Fruit fly (Drosophila melanogaster) whole organism, prepupa: ENCODE results near the gene ND-20L.
A peak's percentile ranks its signal among the peaks of the same experiment; 100 is the strongest.

Experiments
- Blimp-1 ChIP-seq: fragments of 200-800 bp; sonication (Bioruptor generic); optimal IDR thresholded peaks from 3 replicates; lab custom pipeline; 2017; ENCODE audit warnings: missing biosample characterization, missing genetic modification characterization, mild to moderate bottlenecking, moderate library complexity, missing genetic modification reagents
- CG10631 ChIP-seq: fragments of 200-800 bp; sonication (Bioruptor generic); optimal IDR thresholded peaks from 2 replicates; lab custom pipeline; 2016; ENCODE audit warnings: missing biosample characterization, missing genetic modification characterization
- CG11294 ChIP-seq: fragments of 200-800 bp; sonication (Bioruptor generic); IDR thresholded peaks from 2 replicates; pipeline ENCODE4 v1.3.6; 2022; ENCODE audit warnings: missing biosample characterization, missing genetic modification characterization
- CG11762 ChIP-seq: fragments of 200-800 bp; sonication (Bioruptor generic); optimal IDR thresholded peaks from 3 replicates; lab custom pipeline; 2016; ENCODE audit warnings: missing biosample characterization, missing genetic modification characterization; ENCODE audit not compliant: insufficient read depth
- CG11902 ChIP-seq: fragments of 200-800 bp; sonication (Bioruptor generic); optimal IDR thresholded peaks from 3 replicates; lab custom pipeline; 2016; ENCODE audit warnings: missing biosample characterization, missing genetic modification characterization
- CG15336 ChIP-seq: fragments of 200-800 bp; sonication (Bioruptor generic); IDR thresholded peaks from 2 replicates; pipeline ENCODE4 v1.3.6; 2022; ENCODE audit warnings: missing biosample characterization, missing genetic modification characterization
- CG1621 ChIP-seq: fragments of 200-800 bp; sonication (Bioruptor generic); optimal IDR thresholded peaks from 3 replicates; lab custom pipeline; 2018; ENCODE audit warnings: missing biosample characterization, mild to moderate bottlenecking, missing genetic modification characterization
- CG16779 ChIP-seq: fragments of 200-800 bp; sonication (Bioruptor generic); optimal IDR thresholded peaks from 3 replicates; lab custom pipeline; 2017; ENCODE audit warnings: missing biosample characterization, mild to moderate bottlenecking, missing genetic modification characterization
- CG3032 ChIP-seq: fragments of 200-800 bp; optimal IDR thresholded peaks from 2 replicates; lab custom pipeline; 2019; ENCODE audit warnings: missing biosample characterization, mild to moderate bottlenecking, missing genetic modification characterization, moderate library complexity
- CG3919 ChIP-seq: fragments of 200-800 bp; sonication (Bioruptor generic); optimal IDR thresholded peaks from 3 replicates; lab custom pipeline; 2016; ENCODE audit warnings: missing biosample characterization, missing genetic modification characterization
- CG6163 ChIP-seq: fragments of 200-800 bp; sonication (Bioruptor generic); IDR thresholded peaks from 3 replicates; pipeline ENCODE4 v1.3.6; 2022; ENCODE audit warnings: missing biosample characterization, missing genetic modification characterization
- CG6792 ChIP-seq: fragments of 200-800 bp; sonication (Bioruptor generic); optimal IDR thresholded peaks from 3 replicates; lab custom pipeline; 2016; ENCODE audit warnings: missing biosample characterization, missing genetic modification characterization
- CG6808 ChIP-seq: fragments of 200-800 bp; sonication (Bioruptor generic); optimal IDR thresholded peaks from 3 replicates; lab custom pipeline; 2017; ENCODE audit warnings: missing biosample characterization, missing genetic modification characterization, mild to moderate bottlenecking, moderate library complexity, missing genetic modification reagents
- CG7368 ChIP-seq: fragments of 200-800 bp; sonication (Bioruptor generic); optimal IDR thresholded peaks from 3 replicates; lab custom pipeline; 2016; ENCODE audit warnings: missing biosample characterization, missing genetic modification characterization
- CG8632 ChIP-seq: fragments of 200-800 bp; sonication (Bioruptor generic); optimal IDR thresholded peaks from 3 replicates; lab custom pipeline; 2016; ENCODE audit warnings: missing biosample characterization, missing genetic modification characterization
- CG9139 ChIP-seq: fragments of 200-800 bp; sonication (Bioruptor generic); optimal IDR thresholded peaks from 3 replicates; lab custom pipeline; 2017; ENCODE audit warnings: missing biosample characterization, mild to moderate bottlenecking, missing genetic modification characterization
- Eip78C ChIP-seq: fragments of 200-800 bp; sonication (Bioruptor generic); peaks from one replicate; lab custom pipeline; 2016; ENCODE audit warnings: missing biosample characterization, missing genetic modification characterization
- Eip93F ChIP-seq: fragments of 200-800 bp; sonication (Bioruptor generic); optimal IDR thresholded peaks from 2 replicates; lab custom pipeline; 2016; ENCODE audit warnings: missing biosample characterization, mild to moderate bottlenecking, missing genetic modification characterization
- Ets21C ChIP-seq: fragments of 200-800 bp; sonication (Bioruptor generic); optimal IDR thresholded peaks from 3 replicates; lab custom pipeline; 2016; ENCODE audit warnings: missing biosample characterization, missing genetic modification characterization
- Ets96B ChIP-seq: fragments of 200-800 bp; optimal IDR thresholded peaks from 2 replicates; lab custom pipeline; 2019; ENCODE audit warnings: missing biosample characterization, mild to moderate bottlenecking, missing genetic modification characterization, moderate library complexity
- Gug ChIP-seq: fragments of 200-800 bp; sonication (Bioruptor generic); IDR thresholded peaks from 2 replicates; pipeline ENCODE4 v1.3.6; 2022; ENCODE audit warnings: missing biosample characterization, missing genetic modification characterization
- Hr39 ChIP-seq: fragments of 200-800 bp; sonication (Bioruptor generic); optimal IDR thresholded peaks from 2 replicates; lab custom pipeline; 2016; ENCODE audit warnings: missing biosample characterization, missing genetic modification characterization
- Hr4 ChIP-seq: fragments of 200-800 bp; sonication (Bioruptor generic); optimal IDR thresholded peaks from 3 replicates; lab custom pipeline; 2016; ENCODE audit warnings: missing biosample characterization, missing genetic modification characterization
- Smox ChIP-seq: fragments of 200-800 bp; sonication (Bioruptor generic); optimal IDR thresholded peaks from 3 replicates; lab custom pipeline; 2016; ENCODE audit warnings: missing biosample characterization, missing genetic modification characterization
- Sox102F ChIP-seq: fragments of 200-800 bp; sonication (Bioruptor generic); optimal IDR thresholded peaks from 2 replicates; lab custom pipeline; 2016; ENCODE audit warnings: missing biosample characterization, mild to moderate bottlenecking, missing genetic modification characterization
- Sox15 ChIP-seq: fragments of 200-800 bp; sonication (Bioruptor generic); optimal IDR thresholded peaks from 3 replicates; lab custom pipeline; 2016; ENCODE audit warnings: missing biosample characterization, missing genetic modification characterization
- achi ChIP-seq: fragments of 200-800 bp; sonication (Bioruptor generic); optimal IDR thresholded peaks from 3 replicates; lab custom pipeline; 2016; ENCODE audit warnings: missing biosample characterization, missing genetic modification characterization
- dac ChIP-seq: fragments of 200-800 bp; sonication (Bioruptor generic); optimal IDR thresholded peaks from 2 replicates; lab custom pipeline; 2017; ENCODE audit warnings: missing biosample characterization, mild to moderate bottlenecking, missing genetic modification characterization
- dsx ChIP-seq: fragments of 200-800 bp; optimal IDR thresholded peaks from 3 replicates; lab custom pipeline; 2019; ENCODE audit warnings: missing biosample characterization, mild to moderate bottlenecking, missing genetic modification characterization, moderate library complexity; ENCODE audit not compliant: poor library complexity, severe bottlenecking
- eg ChIP-seq: fragments of 200-800 bp; sonication (Bioruptor generic); IDR thresholded peaks from 3 replicates; pipeline ENCODE4 v1.3.6; 2022; ENCODE audit warnings: missing biosample characterization, missing genetic modification characterization
- fd85E ChIP-seq: fragments of 200-800 bp; sonication (Bioruptor generic); optimal IDR thresholded peaks from 3 replicates; lab custom pipeline; 2016; ENCODE audit warnings: missing biosample characterization, missing genetic modification characterization
- fkh ChIP-seq: fragments of 200-800 bp; sonication (Bioruptor generic); optimal IDR thresholded peaks from 3 replicates; lab custom pipeline; 2017; ENCODE audit warnings: missing biosample characterization, mild to moderate bottlenecking, missing genetic modification characterization, moderate library complexity
- lz ChIP-seq: fragments of 200-800 bp; sonication (Bioruptor generic); optimal IDR thresholded peaks from 3 replicates; lab custom pipeline; 2016; ENCODE audit warnings: missing biosample characterization, missing genetic modification characterization
- net ChIP-seq: fragments of 200-800 bp; sonication (Bioruptor generic); optimal IDR thresholded peaks from 3 replicates; lab custom pipeline; 2016; ENCODE audit warnings: missing biosample characterization, missing genetic modification characterization
- pdm3 ChIP-seq: fragments of 200-800 bp; sonication (Bioruptor generic); optimal IDR thresholded peaks from 3 replicates; lab custom pipeline; 2016; ENCODE audit warnings: missing biosample characterization, missing genetic modification characterization
- salr ChIP-seq, 2 experiments: fragments of 200-800 bp; sonication (Bioruptor generic); optimal IDR thresholded peaks; 3 replicates each; lab custom pipeline; 2016 to 2018; ENCODE audit warnings: missing biosample characterization in 2 of 2, missing genetic modification characterization in 2 of 2, mild to moderate bottlenecking in 1 of 2
- spab ChIP-seq: fragments of 200-800 bp; sonication (Bioruptor generic); optimal IDR thresholded peaks from 2 replicates; lab custom pipeline; 2017; ENCODE audit warnings: missing biosample characterization, mild to moderate bottlenecking, missing genetic modification characterization, missing genetic modification reagents
- ss ChIP-seq, 2 experiments: fragments of 200-800 bp; sonication (Bioruptor generic); optimal IDR thresholded peaks; 2 replicates in 1 of 2; 3 replicates in 1 of 2; lab custom pipeline; 2017 to 2018; ENCODE audit warnings: mild to moderate bottlenecking in 2 of 2, missing biosample characterization in 2 of 2, missing genetic modification characterization in 2 of 2, moderate library complexity in 1 of 2
- svp ChIP-seq: fragments of 200-800 bp; sonication (Bioruptor generic); peaks from one replicate; lab custom pipeline; 2016; ENCODE audit warnings: missing biosample characterization, missing genetic modification characterization
- topi ChIP-seq: fragments of 200-800 bp; sonication (Bioruptor generic); optimal IDR thresholded peaks from 3 replicates; lab custom pipeline; 2016; ENCODE audit warnings: missing biosample characterization, missing genetic modification characterization
- vri ChIP-seq: fragments of 200-800 bp; sonication (Bioruptor generic); optimal IDR thresholded peaks from 3 replicates; lab custom pipeline; 2016; ENCODE audit warnings: missing biosample characterization, mild to moderate bottlenecking, missing genetic modification characterization

The ND-20L gene

dm6 chr3R:29512306-29513044, 3.0 kb upstream of the ND-20L start:
- TF ChIP-seq dsx (no peak), CG15336 (0 out of 2 replicates have a peak, but pooled peaks have one; percentile 24)

dm6 chr3R:29516766-29517165, 1.2 kb downstream of the ND-20L start:
- TF ChIP-seq Hr39 (GFP tag; lab: Kevin White, UChicago) (no peak), Ets96B (tag; lab: Kevin White, UChicago) (no peak), net (GFP tag; lab: Kevin White, UChicago) (no peak), spab (GFP tag; lab: Kevin White, UChicago) (no peak), CG7368 (GFP tag; lab: Kevin White, UChicago) (no peak), achi (no peak), eg (GFP tag; lab: Robert Waterston, UW) (no peak), Eip93F (GFP tag; lab: Kevin White, UChicago) (no peak)

dm6 chr3R:29517923-29518322, 2.4 kb downstream of the ND-20L start:
- TF ChIP-seq CG11294 (GFP tag; lab: Robert Waterston, UW) (no peak), pdm3 (GFP tag; lab: Kevin White, UChicago) (no peak), Ets21C (GFP tag; lab: Kevin White, UChicago) (no peak), fd85E (GFP tag; lab: Kevin White, UChicago) (no peak), Eip78C (GFP tag; lab: Kevin White, UChicago) (no peak), CG10631 (GFP tag; lab: Kevin White, UChicago) (no peak)

dm6 chr3R:29518498-29518897, 3.0 kb downstream of the ND-20L start:
- TF ChIP-seq pdm3 (GFP tag; lab: Kevin White, UChicago) (no peak), dsx (no peak), Smox (GFP tag; lab: Kevin White, UChicago) (no peak), Sox102F (GFP tag; lab: Kevin White, UChicago) (no peak), Hr39 (GFP tag; lab: Kevin White, UChicago) (no peak), topi (GFP tag; lab: Kevin White, UChicago) (no peak), CG11762 (GFP tag; lab: Kevin White, UChicago) (no peak), CG1621 (tag; lab: Kevin White, UChicago) (no peak), CG11294 (GFP tag; lab: Robert Waterston, UW) (no peak), CG3919 (GFP tag; lab: Kevin White, UChicago) (no peak), Ets21C (GFP tag; lab: Kevin White, UChicago) (no peak), salr (GFP tag; optimal IDR thresholded peaks at IDR 0.05; lab: Kevin White, UChicago) (no peak), Sox15 (GFP tag; lab: Kevin White, UChicago) (no peak), Gug (GFP tag; lab: Robert Waterston, UW) (no peak), CG6792 (GFP tag; lab: Kevin White, UChicago) (no peak), CG11902 (GFP tag; lab: Kevin White, UChicago) (no peak), CG16779 (tag; lab: Kevin White, UChicago) (no peak), Blimp-1 (GFP tag; lab: Kevin White, UChicago) (no peak), CG3032 (tag; lab: Kevin White, UChicago) (no peak)

dm6 chr3R:29519332-29519731, 3.8 kb downstream of the ND-20L start:
- peak; percentile 29 for TF ChIP-seq Blimp-1 (GFP tag; lab: Kevin White, UChicago)
- peak; percentile 21 for TF ChIP-seq Eip93F (GFP tag; lab: Kevin White, UChicago)
- peak; percentile 41 for TF ChIP-seq Sox15 (GFP tag; lab: Kevin White, UChicago)
- peak; percentile 93 for TF ChIP-seq Eip78C (GFP tag; lab: Kevin White, UChicago)
- peak; percentile 81 for TF ChIP-seq CG6808
- peak; percentile 6 for TF ChIP-seq Hr39 (GFP tag; lab: Kevin White, UChicago)
- peak; percentile 77 for TF ChIP-seq CG8632
- TF ChIP-seq svp (GFP tag; lab: Kevin White, UChicago): peak; percentile 78
- peak; percentile 22 for TF ChIP-seq vri (GFP tag; lab: Kevin White, UChicago)
- peak; percentile 70 for TF ChIP-seq CG9139 (GFP tag; lab: Kevin White, UChicago)
- TF ChIP-seq dac (GFP tag; lab: Kevin White, UChicago): no peak
- TF ChIP-seq lz: peak; percentile 54
- TF ChIP-seq pdm3 (GFP tag; lab: Kevin White, UChicago): peak; percentile 45
- peak; percentile 63 for TF ChIP-seq Sox102F (GFP tag; lab: Kevin White, UChicago)
- TF ChIP-seq fkh: no peak
- TF ChIP-seq CG6163 (GFP tag; lab: Robert Waterston, UW): peak; percentile 87
- peak; percentile 67 for TF ChIP-seq CG11902 (GFP tag; lab: Kevin White, UChicago)
- TF ChIP-seq CG3032 (tag; lab: Kevin White, UChicago): peak; percentile 80
- peak; percentile 41 for TF ChIP-seq Hr4 (GFP tag; lab: Kevin White, UChicago)
- peak; percentile 70 to 86 for TF ChIP-seq ss (GFP tag; optimal IDR thresholded peaks at IDR 0.05; lab: Kevin White, UChicago)
- peak; percentile 78 for TF ChIP-seq achi
- TF ChIP-seq Gug (GFP tag; lab: Robert Waterston, UW): peak; percentile 43; the same call in 1 of the 2 replicates
